Worm (Caenorhabditis elegans): ENCODE data around the gene C02E7.10.

DNA sequence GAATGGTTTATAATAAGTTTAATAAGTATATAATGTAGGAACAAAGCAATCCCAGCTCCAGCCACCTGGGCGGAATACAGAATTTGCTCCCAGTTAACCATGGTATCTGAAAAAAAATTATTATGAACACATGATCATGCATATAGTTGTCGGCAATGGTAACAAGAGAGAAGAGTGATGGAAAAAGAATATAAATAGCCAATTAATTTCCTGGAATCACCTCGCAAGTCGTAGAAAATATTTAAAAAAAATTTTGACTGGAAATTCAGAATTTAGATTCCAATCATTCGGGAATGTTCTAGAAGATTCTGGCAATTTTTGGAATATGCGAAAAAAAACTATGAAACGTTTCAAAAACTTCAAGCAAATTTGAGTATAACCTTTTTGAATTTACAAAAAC lies 11.4 kb upstream of the C02E7.10 start, which contains the start of gene str-211:
- no peak for TF ChIP-seq nfya-1 (tag; optimal IDR thresholded peaks at IDR 0.05; ENCODE audit: borderline replicate concordance, insufficient read depth)
- TF ChIP-seq nhr-80 (tag; optimal IDR thresholded peaks at IDR 0.05): no peak
- no peak for TF ChIP-seq ama-1 (optimal IDR thresholded peaks at IDR 0.05)
- no peak for TF ChIP-seq ama-1 (GFP tag; optimal IDR thresholded peaks at IDR 0.05)
- no peak for TF ChIP-seq nhr-90 (tag; optimal IDR thresholded peaks at IDR 0.05)
- TF ChIP-seq lir-1 (GFP tag; conservative IDR thresholded peaks at IDR 0.05): no peak
- TF ChIP-seq F49E8.2 (tag; optimal IDR thresholded peaks at IDR 0.05; ENCODE audit: insufficient read depth): no peak
- no peak for TF ChIP-seq him-1 (tag; optimal IDR thresholded peaks at IDR 0.05)
- TF ChIP-seq unc-62 (GFP tag; optimal IDR thresholded peaks at IDR 0.05): no peak
- TF ChIP-seq sptf-2 (GFP tag; optimal IDR thresholded peaks at IDR 0.05): no peak
- no peak for TF ChIP-seq C17E4.6 (GFP tag; IDR thresholded peaks at IDR 0.05)

Measured in whole organism, young adult.